Worm (Caenorhabditis elegans): ENCODE data around the gene tmem-132.

DNA sequence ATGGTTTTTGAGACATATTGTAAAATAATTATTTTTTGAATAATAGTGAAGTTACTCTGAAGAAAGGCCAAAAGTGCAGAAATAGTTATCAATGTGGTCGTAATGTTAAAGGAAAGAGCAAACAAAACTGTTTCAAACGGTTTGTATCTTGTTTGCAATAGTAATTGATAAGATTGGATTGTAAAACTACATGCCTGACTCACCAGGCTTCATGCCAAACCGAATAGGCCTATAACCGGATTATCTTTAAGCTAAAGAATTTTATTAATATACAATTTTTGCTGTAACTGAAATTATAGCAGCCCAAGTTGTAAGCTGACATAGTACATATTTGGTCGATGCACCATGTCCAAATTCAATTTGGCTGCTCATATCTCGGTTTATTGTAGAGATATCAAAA, 30.1 kb upstream of the tmem-132 start, which contains the start of gene Y71H2AM.14:
- TF ChIP-seq lin-13 (GFP tag; optimal IDR thresholded peaks at IDR 0.05) = no peak
- TF ChIP-seq lin-39 (tag; optimal IDR thresholded peaks at IDR 0.05) = no peak
- no peak for TF ChIP-seq aly-2 (tag; optimal IDR thresholded peaks at IDR 0.05)
- TF ChIP-seq ztf-4 (tag; optimal IDR thresholded peaks at IDR 0.05) = no peak
- TF ChIP-seq ceh-82 (tag; optimal IDR thresholded peaks at IDR 0.05) = no peak
- TF ChIP-seq nhr-25 (tag; optimal IDR thresholded peaks at IDR 0.05) = no peak
- peak; percentile 51 for TF ChIP-seq fos-1 (tag; optimal IDR thresholded peaks at IDR 0.05)
- TF ChIP-seq peb-1 (tag; optimal IDR thresholded peaks at IDR 0.05) = no peak
- no peak for TF ChIP-seq nhr-23 (tag; optimal IDR thresholded peaks at IDR 0.05)
- TF ChIP-seq nhr-12 (tag; optimal IDR thresholded peaks at IDR 0.05) = no peak

All from whole organism, L2 larva.